Worm (Caenorhabditis elegans): Measurements from ENCODE around the gene F17C8.9.

DNA sequence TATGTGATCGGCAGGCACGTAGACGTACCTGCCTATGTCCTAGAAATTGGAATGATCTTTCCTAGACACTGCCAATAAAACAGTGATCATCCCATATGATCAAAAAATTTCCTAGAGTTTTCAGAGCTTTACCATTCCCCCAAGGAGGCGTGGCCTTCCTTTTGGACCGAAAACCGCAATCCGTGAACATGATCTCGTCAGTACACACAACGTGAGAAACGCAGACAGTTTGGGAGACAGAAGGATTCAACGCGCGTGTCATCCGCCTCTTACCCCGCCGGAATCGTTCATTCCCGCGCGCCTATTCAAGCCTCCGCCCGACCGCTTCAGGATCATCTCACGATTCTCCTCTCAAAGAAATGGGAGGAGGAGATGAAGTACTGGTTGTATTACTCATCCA lies 31.3 kb downstream of the F17C8.9 start, which contains the start of gene B0393.5:
- TF ChIP-seq elt-2 (tag; optimal IDR thresholded peaks at IDR 0.05) (no peak), mep-1 (tag; optimal IDR thresholded peaks at IDR 0.05) (no peak), ama-1 (optimal IDR thresholded peaks at IDR 0.05) (no peak), nhr-90 (tag; optimal IDR thresholded peaks at IDR 0.05; ENCODE audit: poor library complexity) (no peak), efl-1 (optimal IDR thresholded peaks at IDR 0.05) (no peak), efl-1 (GFP tag; optimal IDR thresholded peaks at IDR 0.05 in 1 of 2) (no peak), pag-3 (tag; optimal IDR thresholded peaks at IDR 0.05; ENCODE audit: borderline replicate concordance, insufficient read depth) (no peak), lin-15B (tag; optimal IDR thresholded peaks at IDR 0.05) (no peak), isw-1 (GFP tag; IDR thresholded peaks at IDR 0.05) (no peak), vab-15 (tag; optimal IDR thresholded peaks at IDR 0.05) (no peak)
